Worm (Caenorhabditis elegans) whole organism, L4/young adult: Measurements from ENCODE around the gene set-30.
A peak's percentile ranks its signal among the peaks of the same experiment; 100 is the strongest.

ENCODE experiments used
- W03F9.2 ChIP-seq: fragments of 150-350 bp; optimal IDR thresholded peaks from 2 replicates; lab custom pipeline; 2014; ENCODE audit warnings: missing biosample characterization, missing genetic modification characterization
- dao-5 ChIP-seq: sonication (generic microtip); optimal IDR thresholded peaks from 2 replicates; lab custom pipeline; 2016; ENCODE audit warnings: missing genotype, missing genetic modification characterization, moderate library complexity, missing compliant biosample characterization
- him-1 ChIP-seq: sonication (generic microtip); optimal IDR thresholded peaks from 2 replicates; lab custom pipeline; 2016; ENCODE audit warnings: missing genotype, missing genetic modification reagents, missing genetic modification characterization, missing compliant biosample characterization

The set-30 gene

ce11 chrX:4974486-4974885, 24.6 kb upstream of the set-30 start:
- no peak for TF ChIP-seq W03F9.2 (tag; lab: Kevin White, UChicago)
- no peak for TF ChIP-seq dao-5
- TF ChIP-seq him-1 (tag; lab: Kevin White, UChicago) = no peak

- TF ChIP-seq him-1 (tag; lab: Kevin White, UChicago) = no peak
- TF ChIP-seq dao-5 = no peak
- TF ChIP-seq W03F9.2 (tag; lab: Kevin White, UChicago) = no peak
Measured at ce11 chrX:4976530-4976929, 22.5 kb upstream of the set-30 start, which contains the start of gene lfi-1. TSS of gene lfi-1 (plus strand) at chrX:4976830.

- TF ChIP-seq W03F9.2 (tag; lab: Kevin White, UChicago) (no peak), him-1 (tag; lab: Kevin White, UChicago) (no peak), dao-5 (no peak)
Measured at ce11 chrX:4978103-4978502, 21.0 kb upstream of the set-30 start.

ce11 chrX:4979060-4979459, 20.0 kb upstream of the set-30 start:
- no peak for TF ChIP-seq W03F9.2 (tag; lab: Kevin White, UChicago)
- TF ChIP-seq him-1 (tag; lab: Kevin White, UChicago) = no peak
- no peak for TF ChIP-seq dao-5

ce11 chrX:4981059-4981458, 18.0 kb upstream of the set-30 start:
- TF ChIP-seq W03F9.2 (tag; lab: Kevin White, UChicago) = no peak
- no peak for TF ChIP-seq dao-5
- TF ChIP-seq him-1 (tag; lab: Kevin White, UChicago) = no peak

- TF ChIP-seq dao-5 (no peak), W03F9.2 (tag; lab: Kevin White, UChicago) (no peak), him-1 (tag; lab: Kevin White, UChicago) (no peak)
Measured at ce11 chrX:4981579-4981978, 17.5 kb upstream of the set-30 start.

ce11 chrX:4982009-4982625, 17.0 kb upstream of the set-30 start:
- no peak for TF ChIP-seq W03F9.2 (tag; lab: Kevin White, UChicago)
- TF ChIP-seq him-1 (tag; lab: Kevin White, UChicago) = peak; percentile 74
- TF ChIP-seq dao-5 = no peak

ce11 chrX:4986354-4986753, 12.7 kb upstream of the set-30 start:
- TF ChIP-seq him-1 (tag; lab: Kevin White, UChicago) (no peak), W03F9.2 (tag; lab: Kevin White, UChicago) (no peak), dao-5 (no peak)

- TF ChIP-seq dao-5 = no peak
- TF ChIP-seq W03F9.2 (tag; lab: Kevin White, UChicago) = no peak
- no peak for TF ChIP-seq him-1 (tag; lab: Kevin White, UChicago)
Measured at ce11 chrX:4987617-4988016, 11.5 kb upstream of the set-30 start.

- TF ChIP-seq him-1 (tag; lab: Kevin White, UChicago) = no peak
Measured at ce11 chrX:4992523-4992922, 6.5 kb upstream of the set-30 start.

ce11 chrX:4997548-4998087, 1.5 kb upstream of the set-30 start, which contains the start of gene ZC8.6:
TSS of gene ZC8.6 (minus strand) at chrX:4997598.
- TF ChIP-seq him-1 (tag; lab: Kevin White, UChicago) = no peak

ce11 chrX:5004940-5005339, 5.9 kb downstream of the set-30 start, which contains the start of gene hsd-2:
TSS of gene hsd-2 (plus strand) at chrX:5005240.
- TF ChIP-seq W03F9.2 (tag; lab: Kevin White, UChicago) (no peak), him-1 (tag; lab: Kevin White, UChicago) (no peak), dao-5 (no peak)

- TF ChIP-seq him-1 (tag; lab: Kevin White, UChicago) (no peak), dao-5 (no peak), W03F9.2 (tag; lab: Kevin White, UChicago) (no peak)
Measured at ce11 chrX:5006972-5007371, 7.9 kb downstream of the set-30 start.

- TF ChIP-seq dao-5 = no peak
- no peak for TF ChIP-seq W03F9.2 (tag; lab: Kevin White, UChicago)
- no peak for TF ChIP-seq him-1 (tag; lab: Kevin White, UChicago)
Measured at ce11 chrX:5009000-5009399, 9.9 kb downstream of the set-30 start, which contains the start of gene hsd-3. TSS of gene hsd-3 (plus strand) at chrX:5009300.

ce11 chrX:5013826-5014225, 14.8 kb downstream of the set-30 start, which contains the start of gene ZC449.7:
TSS of gene ZC449.7 (plus strand) at chrX:5014074.
- TF ChIP-seq W03F9.2 (tag; lab: Kevin White, UChicago) (no peak), him-1 (tag; lab: Kevin White, UChicago) (no peak), dao-5 (no peak)
